Fruit fly (Drosophila melanogaster) whole organism, embryonic: ENCODE results near the gene CG6040.

Source experiments
- Atf-2 ChIP-seq: fragments of 200-800 bp; sonication (Bioruptor generic); optimal IDR thresholded peaks from 2 replicates; lab custom pipeline; 2016; ENCODE audit warnings: missing biosample characterization, missing genetic modification characterization
- Bgb ChIP-seq: fragments of 200-800 bp; sonication (Bioruptor generic); IDR thresholded peaks from 2 replicates; pipeline ENCODE4 v1.3.6; 2022; ENCODE audit warnings: missing biosample characterization, missing genetic modification characterization; ENCODE audit not compliant: partially characterized antibody
- CG1024 ChIP-seq: fragments of 200-800 bp; sonication (Bioruptor generic); IDR thresholded peaks from 2 replicates; pipeline ENCODE4 v1.3.6; 2022; ENCODE audit warnings: missing biosample characterization, missing genetic modification characterization
- CG10431 ChIP-seq: fragments of 200-800 bp; sonication (Bioruptor generic); optimal IDR thresholded peaks from 3 replicates; lab custom pipeline; 2018; ENCODE audit warnings: missing biosample characterization, mild to moderate bottlenecking, missing genetic modification characterization
- CG12071 ChIP-seq: fragments of 200-800 bp; sonication (Bioruptor generic); optimal IDR thresholded peaks from 3 replicates; lab custom pipeline; 2018; ENCODE audit warnings: missing biosample characterization, mild to moderate bottlenecking, missing genetic modification characterization
- CG15073 ChIP-seq: fragments of 200-800 bp; sonication (Bioruptor generic); optimal IDR thresholded peaks from 2 replicates; lab custom pipeline; 2016; ENCODE audit warnings: missing biosample characterization, missing genetic modification characterization
- CG15269 ChIP-seq: fragments of 200-800 bp; sonication (Bioruptor generic); optimal IDR thresholded peaks from 2 replicates; lab custom pipeline; 2018; ENCODE audit warnings: missing biosample characterization, mild to moderate bottlenecking, missing genetic modification characterization, moderate library complexity
- CG15479 ChIP-seq: fragments of 200-800 bp; sonication (Bioruptor generic); optimal IDR thresholded peaks from 3 replicates; lab custom pipeline; 2019; ENCODE audit warnings: missing biosample characterization, mild to moderate bottlenecking, missing genetic modification characterization, moderate library complexity
- CG17385 ChIP-seq: fragments of 200-800 bp; sonication (Bioruptor generic); optimal IDR thresholded peaks from 3 replicates; lab custom pipeline; 2018; ENCODE audit warnings: missing biosample characterization, mild to moderate bottlenecking, missing genetic modification characterization
- CG18764 ChIP-seq: fragments of 200-800 bp; sonication (Bioruptor generic); optimal IDR thresholded peaks from 3 replicates; lab custom pipeline; 2016; ENCODE audit warnings: missing biosample characterization, missing genetic modification characterization
- CG2116 ChIP-seq: fragments of 200-800 bp; sonication (Bioruptor generic); optimal IDR thresholded peaks from 3 replicates; lab custom pipeline; 2018; ENCODE audit warnings: missing biosample characterization, mild to moderate bottlenecking, missing genetic modification characterization
- CG2120 ChIP-seq: fragments of 200-800 bp; sonication (Bioruptor generic); optimal IDR thresholded peaks from 3 replicates; lab custom pipeline; 2016; ENCODE audit warnings: missing biosample characterization, missing genetic modification characterization
- CG2199 ChIP-seq: fragments of 200-800 bp; sonication (Bioruptor generic); IDR thresholded peaks from 3 replicates; pipeline ENCODE4 v1.3.6; 2022; ENCODE audit warnings: missing biosample characterization, missing genetic modification characterization
- CG3163 ChIP-seq: fragments of 200-800 bp; sonication (Bioruptor generic); optimal IDR thresholded peaks from 3 replicates; lab custom pipeline; 2016; ENCODE audit warnings: missing biosample characterization, missing genetic modification characterization
- CG32532 ChIP-seq: fragments of 200-800 bp; sonication (Bioruptor generic); IDR thresholded peaks from 2 replicates; pipeline ENCODE4 v1.3.6; 2022; ENCODE audit warnings: missing biosample characterization, missing genetic modification characterization
- CG3847 ChIP-seq: fragments of 200-800 bp; sonication (Bioruptor generic); IDR thresholded peaks from 2 replicates; pipeline ENCODE4 v1.3.6; 2022; ENCODE audit warnings: missing biosample characterization, missing genetic modification characterization
- CG3995 ChIP-seq: fragments of 200-800 bp; sonication (Bioruptor generic); optimal IDR thresholded peaks from 3 replicates; lab custom pipeline; 2016; ENCODE audit warnings: missing biosample characterization, missing genetic modification characterization
- CG5180 ChIP-seq: fragments of 200-800 bp; sonication (Bioruptor generic); optimal IDR thresholded peaks from 3 replicates; lab custom pipeline; 2017; ENCODE audit warnings: missing biosample characterization, missing genetic modification characterization, mild to moderate bottlenecking, moderate library complexity, missing genetic modification reagents
- CG5245 ChIP-seq: fragments of 200-800 bp; sonication (Bioruptor generic); optimal IDR thresholded peaks from 3 replicates; lab custom pipeline; 2016; ENCODE audit warnings: missing biosample characterization, missing genetic modification characterization
- CG6791 ChIP-seq: fragments of 200-800 bp; sonication (Bioruptor generic); IDR thresholded peaks from 3 replicates; pipeline ENCODE4 v1.3.6; 2022; ENCODE audit warnings: missing biosample characterization, missing genetic modification characterization; ENCODE audit not compliant: partially characterized antibody
- CG7745 ChIP-seq: fragments of 200-800 bp; sonication (Bioruptor generic); optimal IDR thresholded peaks from 2 replicates; lab custom pipeline; 2018; ENCODE audit warnings: missing biosample characterization, mild to moderate bottlenecking, missing genetic modification characterization, moderate library complexity
- CG8089 ChIP-seq: fragments of 200-800 bp; sonication (Bioruptor generic); optimal IDR thresholded peaks from 3 replicates; lab custom pipeline; 2016; ENCODE audit warnings: missing biosample characterization, missing genetic modification characterization
- CoRest ChIP-seq: fragments of 200-800 bp; sonication (Bioruptor generic); optimal IDR thresholded peaks from 3 replicates; lab custom pipeline; 2018; ENCODE audit warnings: missing biosample characterization, mild to moderate bottlenecking, missing genetic modification characterization, moderate library complexity
- Dek ChIP-seq: fragments of 200-800 bp; sonication (Bioruptor generic); optimal IDR thresholded peaks from 3 replicates; lab custom pipeline; 2019; ENCODE audit warnings: missing biosample characterization, mild to moderate bottlenecking, missing genetic modification characterization, moderate library complexity
- HLH4C ChIP-seq: fragments of 200-800 bp; sonication (Bioruptor generic); IDR thresholded peaks from 3 replicates; pipeline ENCODE4 v1.3.6; 2022; ENCODE audit warnings: missing biosample characterization, missing genetic modification characterization; ENCODE audit not compliant: partially characterized antibody
- HmgD ChIP-seq: fragments of 200-800 bp; sonication (Bioruptor generic); optimal IDR thresholded peaks from 3 replicates; lab custom pipeline; 2016; ENCODE audit warnings: missing biosample characterization, missing genetic modification characterization
- Lhr ChIP-seq: fragments of 200-800 bp; sonication (Bioruptor generic); optimal IDR thresholded peaks from 3 replicates; lab custom pipeline; 2017; ENCODE audit warnings: mild to moderate bottlenecking, missing biosample characterization, missing genetic modification reagents, missing genetic modification characterization
- Opbp ChIP-seq: fragments of 200-800 bp; sonication (Bioruptor generic); IDR thresholded peaks from 3 replicates; pipeline ENCODE4 v1.3.6; 2022; ENCODE audit warnings: missing biosample characterization, missing genetic modification characterization; ENCODE audit not compliant: partially characterized antibody
- Sox102F ChIP-seq: fragments of 200-800 bp; sonication (Bioruptor generic); optimal IDR thresholded peaks from 2 replicates; lab custom pipeline; 2018; ENCODE audit warnings: missing biosample characterization, mild to moderate bottlenecking, missing genetic modification characterization, moderate library complexity
- Vsx1 ChIP-seq: fragments of 200-800 bp; sonication (Bioruptor generic); optimal IDR thresholded peaks from 2 replicates; lab custom pipeline; 2017; ENCODE audit warnings: missing biosample characterization, mild to moderate bottlenecking, missing genetic modification characterization, missing genetic modification reagents
- Xbp1 ChIP-seq: fragments of 200-800 bp; sonication (Bioruptor generic); optimal IDR thresholded peaks from 3 replicates; lab custom pipeline; 2016; ENCODE audit warnings: missing biosample characterization, mild to moderate bottlenecking, missing genetic modification characterization
- al ChIP-seq: fragments of 200-800 bp; sonication (Bioruptor generic); IDR thresholded peaks from 2 replicates; pipeline ENCODE4 v1.3.6; 2022; ENCODE audit warnings: missing biosample characterization, missing genetic modification characterization
- br ChIP-seq: fragments of >200 bp; optimal IDR thresholded peaks from 2 replicates; lab custom pipeline; 2017
- eve ChIP-seq, 2 experiments: fragments of >200 bp; optimal IDR thresholded peaks; 2 replicates each; lab custom pipeline; 2017; ENCODE audit warnings: missing biosample characterization in 2 of 2, missing genetic modification characterization in 2 of 2
- ewg ChIP-seq: fragments of 200-800 bp; sonication (Bioruptor generic); optimal IDR thresholded peaks from 3 replicates; lab custom pipeline; 2017; ENCODE audit warnings: mild to moderate bottlenecking, missing biosample characterization, missing genetic modification reagents, missing genetic modification characterization
- jing ChIP-seq: fragments of 200-800 bp; sonication (Bioruptor generic); optimal IDR thresholded peaks from 2 replicates; lab custom pipeline; 2018; ENCODE audit warnings: missing biosample characterization, mild to moderate bottlenecking, missing genetic modification characterization
- ken ChIP-seq: fragments of 200-800 bp; sonication (Bioruptor generic); IDR thresholded peaks from 3 replicates; pipeline ENCODE4 v1.3.6; 2022; ENCODE audit warnings: missing biosample characterization, missing genetic modification characterization
- lab ChIP-seq: fragments of 200-800 bp; sonication (Bioruptor generic); optimal IDR thresholded peaks from 3 replicates; lab custom pipeline; 2017; ENCODE audit warnings: missing biosample characterization, missing genetic modification characterization, mild to moderate bottlenecking, moderate library complexity, missing genetic modification reagents
- lbe ChIP-seq: fragments of 200-800 bp; sonication (Bioruptor generic); optimal IDR thresholded peaks from 2 replicates; lab custom pipeline; 2016; ENCODE audit warnings: missing biosample characterization, mild to moderate bottlenecking, missing genetic modification characterization
- oc ChIP-seq: fragments of 200-800 bp; sonication (Bioruptor generic); optimal IDR thresholded peaks from 2 replicates; lab custom pipeline; 2018; ENCODE audit warnings: missing biosample characterization, mild to moderate bottlenecking, missing genetic modification characterization, moderate library complexity
- repo ChIP-seq: fragments of 200-800 bp; sonication (Bioruptor generic); optimal IDR thresholded peaks from 2 replicates; lab custom pipeline; 2016; ENCODE audit warnings: missing biosample characterization, missing genetic modification characterization
- scrt ChIP-seq: fragments of 200-800 bp; sonication (Bioruptor generic); optimal IDR thresholded peaks from 2 replicates; lab custom pipeline; 2018; ENCODE audit warnings: missing biosample characterization, mild to moderate bottlenecking, missing genetic modification characterization, moderate library complexity
- so ChIP-seq: fragments of 200-800 bp; sonication (Bioruptor generic); IDR thresholded peaks from 3 replicates; pipeline ENCODE4 v1.3.6; 2022; ENCODE audit warnings: missing biosample characterization, missing genetic modification characterization
- stc ChIP-seq: fragments of 200-800 bp; sonication (Bioruptor generic); IDR thresholded peaks from 2 replicates; pipeline ENCODE4 v1.3.6; 2022; ENCODE audit warnings: missing biosample characterization, missing genetic modification characterization
- tap ChIP-seq: fragments of 200-800 bp; optimal IDR thresholded peaks from 3 replicates; lab custom pipeline; 2019; ENCODE audit warnings: missing biosample characterization, mild to moderate bottlenecking, missing genetic modification characterization, moderate library complexity
- trh ChIP-seq: fragments of 200-800 bp; sonication (Bioruptor generic); optimal IDR thresholded peaks from 2 replicates; lab custom pipeline; 2016; ENCODE audit warnings: missing biosample characterization, missing genetic modification characterization
- twi ChIP-seq: fragments of 200-800 bp; optimal IDR thresholded peaks from 2 replicates; lab custom pipeline; 2019; ENCODE audit warnings: missing biosample characterization, mild to moderate bottlenecking, missing genetic modification characterization, moderate library complexity
- tx ChIP-seq: fragments of 200-800 bp; sonication (Bioruptor generic); optimal IDR thresholded peaks from 2 replicates; lab custom pipeline; 2016; ENCODE audit warnings: missing biosample characterization, missing genetic modification characterization
- usp ChIP-seq: fragments of >200 bp; optimal IDR thresholded peaks from 2 replicates; lab custom pipeline; 2017; ENCODE audit warnings: missing biosample characterization, missing genetic modification characterization
- vfl ChIP-seq: fragments of 200-800 bp; sonication (Bioruptor generic); optimal IDR thresholded peaks from 2 replicates; lab custom pipeline; 2016; ENCODE audit warnings: missing biosample characterization, missing genetic modification characterization
- z ChIP-seq: fragments of 200-800 bp; sonication (Bioruptor generic); IDR thresholded peaks from 3 replicates; pipeline ENCODE4 v1.3.6; 2022; ENCODE audit warnings: missing biosample characterization, missing genetic modification characterization

Gene CG6040

dm6 chr3R:19153502-19153983 lies 56.8 kb downstream of the CG6040 start, which contains the start of gene CG5835 (continued):
- TF ChIP-seq tap (tag; lab: Kevin White, UChicago): no peak
- peak; percentile 30 for TF ChIP-seq oc (tag; lab: Kevin White, UChicago)
- no peak for TF ChIP-seq CG3163
- no peak for TF ChIP-seq jing (GFP tag; lab: Kevin White, UChicago)
- no peak for TF ChIP-seq CG6791 (GFP tag; lab: Robert Waterston, UW)
- no peak for TF ChIP-seq al
- no peak for TF ChIP-seq br (lab: Kevin White, UChicago)
- no peak for TF ChIP-seq stc (GFP tag; lab: Robert Waterston, UW)
- no peak for TF ChIP-seq scrt (GFP tag; lab: Kevin White, UChicago)
- no peak for TF ChIP-seq CG10431 (GFP tag; lab: Kevin White, UChicago)
- TF ChIP-seq Vsx1: peak; percentile 15
- no peak for TF ChIP-seq CG15479
- no peak for TF ChIP-seq Xbp1 (GFP tag; lab: Kevin White, UChicago)
- TF ChIP-seq trh (GFP tag; lab: Kevin White, UChicago): no peak
- no peak for TF ChIP-seq CG7745 (tag; lab: Kevin White, UChicago)
- no peak for TF ChIP-seq ewg (GFP tag; lab: Kevin White, UChicago)
- TF ChIP-seq eve (GFP tag; optimal IDR thresholded peaks at IDR 0.05; lab: Kevin White, UChicago): no peak
- no peak for TF ChIP-seq tx (GFP tag; lab: Kevin White, UChicago)
- peak; percentile 76 for TF ChIP-seq lab (GFP tag; lab: Kevin White, UChicago)
- TF ChIP-seq HLH4C (GFP tag; lab: Robert Waterston, UW): no peak; the same call in 2 of the 3 replicates
- no peak for TF ChIP-seq CG5245 (GFP tag; lab: Kevin White, UChicago)
- TF ChIP-seq lbe (GFP tag; lab: Kevin White, UChicago): no peak
- TF ChIP-seq Dek: no peak
- no peak for TF ChIP-seq Lhr
- TF ChIP-seq CG18764 (GFP tag; lab: Kevin White, UChicago): no peak
- peak; percentile 15 for TF ChIP-seq CG17385
- TF ChIP-seq CG15073 (GFP tag; lab: Kevin White, UChicago): no peak
- TF ChIP-seq Sox102F (GFP tag; lab: Kevin White, UChicago): peak; percentile 39
- peak; percentile 81 for TF ChIP-seq CG3995 (GFP tag; lab: Kevin White, UChicago)
- TF ChIP-seq repo (GFP tag; lab: Kevin White, UChicago): no peak
- TF ChIP-seq CoRest (tag; lab: Kevin White, UChicago): no peak
- peak; percentile 20 for TF ChIP-seq CG12071
- TF ChIP-seq vfl: no peak
- peak; percentile 37 for TF ChIP-seq CG15269
- no peak for TF ChIP-seq CG3847 (GFP tag; lab: Robert Waterston, UW)
- TF ChIP-seq Bgb (GFP tag; lab: Robert Waterston, UW): peak; percentile 53; the same call in 1 of the 2 replicates
- TF ChIP-seq HmgD: no peak
- TF ChIP-seq ken (GFP tag; lab: Robert Waterston, UW): no peak
- TF ChIP-seq usp (GFP tag; lab: Kevin White, UChicago): no peak
- TF ChIP-seq CG32532 (GFP tag; lab: Robert Waterston, UW): peak; percentile 47; the same call in 1 of the 2 replicates
- TF ChIP-seq so (GFP tag; lab: Robert Waterston, UW): no peak
- TF ChIP-seq Opbp (GFP tag; lab: Robert Waterston, UW): 0 out of 3 replicates have a peak, but pooled peaks have one; percentile 38
- TF ChIP-seq CG2120: peak; percentile 63
- TF ChIP-seq CG2116 (GFP tag; lab: Kevin White, UChicago): peak; percentile 16
- peak; percentile 25 for TF ChIP-seq CG5180 (GFP tag; lab: Kevin White, UChicago)
- TF ChIP-seq CG2199 (GFP tag; lab: Robert Waterston, UW): no peak
- TF ChIP-seq twi: no peak
- no peak for TF ChIP-seq CG8089 (GFP tag; lab: Kevin White, UChicago)
- TF ChIP-seq z (GFP tag; lab: Robert Waterston, UW): no peak
- no peak for TF ChIP-seq Atf-2
- no peak for TF ChIP-seq CG1024 (GFP tag; lab: Robert Waterston, UW)
